Worm (Caenorhabditis elegans) whole organism, L4 larva: ENCODE measurements around the gene Y32G9A.12.
A peak's percentile ranks its signal among the peaks of the same experiment; 100 is the strongest.

Source experiments
- F10B5.3 ChIP-seq: sonication (generic microtip); optimal IDR thresholded peaks from 2 replicates; lab custom pipeline; 2016; ENCODE audit warnings: mild to moderate bottlenecking, missing genetic modification characterization, missing compliant biosample characterization
- F26F4.8 ChIP-seq: fragments of 200-800 bp; sonication (Bioruptor generic); conservative IDR thresholded peaks from 2 replicates; pipeline ENCODE4 v1.3.6; 2022; ENCODE audit warnings: missing genetic modification characterization, missing compliant biosample characterization
- F44E2.7 ChIP-seq: fragments of 200-800 bp; sonication (Bioruptor generic); IDR thresholded peaks from 2 replicates; pipeline ENCODE4 v2.1.2; 2022; ENCODE audit warnings: missing genetic modification characterization, missing compliant biosample characterization
- F49E8.2 ChIP-seq: sonication (generic microtip); optimal IDR thresholded peaks from 2 replicates; lab custom pipeline; 2016; ENCODE audit warnings: missing compliant biosample characterization, mild to moderate bottlenecking, missing genetic modification characterization, borderline replicate concordance
- T26A8.4 ChIP-seq: fragments of 200-800 bp; sonication (Bioruptor generic); IDR thresholded peaks from 2 replicates; pipeline ENCODE4 v1.3.6; 2022; ENCODE audit warnings: missing genetic modification characterization, missing compliant biosample characterization
- Y48G9A.11 ChIP-seq: fragments of 200-800 bp; sonication (Bioruptor generic); IDR thresholded peaks from 2 replicates; pipeline ENCODE4 v1.3.6; 2022; ENCODE audit warnings: missing genetic modification reagents, missing genetic modification characterization, missing compliant biosample characterization
- Y5F2A.4 ChIP-seq: fragments of 200-800 bp; sonication (Bioruptor generic); optimal IDR thresholded peaks from 2 replicates; lab custom pipeline; 2018; ENCODE audit warnings: mild to moderate bottlenecking, missing genetic modification characterization, missing compliant biosample characterization
- Y75B8A.6 ChIP-seq: fragments of 200-800 bp; sonication (Bioruptor generic); IDR thresholded peaks from 2 replicates; pipeline ENCODE4 v1.3.6; 2022; ENCODE audit warnings: missing genetic modification reagents, missing genetic modification characterization, missing compliant biosample characterization
- ZK337.2 ChIP-seq: fragments of 200-800 bp; sonication (Bioruptor generic); IDR thresholded peaks from 2 replicates; pipeline ENCODE4 v1.3.6; 2022; ENCODE audit warnings: missing genetic modification reagents, missing genetic modification characterization, missing compliant biosample characterization
- aha-1 ChIP-seq: fragments of 150-350 bp; peaks from one replicate; lab custom pipeline; 2014; ENCODE audit warnings: missing biosample characterization, missing genetic modification characterization
- aly-2 ChIP-seq: sonication (generic microtip); optimal IDR thresholded peaks from 2 replicates; lab custom pipeline; 2018; ENCODE audit warnings: missing biosample characterization, missing genetic modification characterization
- ama-1 ChIP-seq: fragments of 150-350 bp; optimal IDR thresholded peaks from 2 replicates; lab custom pipeline; 2014; ENCODE audit warnings: inconsistent platforms, mixed read lengths
- ceh-20 ChIP-seq: fragments of 200-800 bp; sonication (Bioruptor generic); IDR thresholded peaks from 2 replicates; pipeline ENCODE4 v1.3.6; 2022; ENCODE audit warnings: missing genetic modification reagents, missing genetic modification characterization, missing compliant biosample characterization
- cey-2 ChIP-seq: sonication (generic microtip); optimal IDR thresholded peaks from 3 replicates; lab custom pipeline; 2017; ENCODE audit warnings: missing genetic modification characterization, mild to moderate bottlenecking, missing compliant biosample characterization, antibody characterized with exemption, borderline replicate concordance; ENCODE audit not compliant: insufficient read depth
- ctbp-1 ChIP-seq: fragments of 200-800 bp; sonication (Bioruptor generic); IDR thresholded peaks from 2 replicates; pipeline ENCODE4 v1.3.6; 2022; ENCODE audit warnings: missing genetic modification reagents, missing genetic modification characterization, missing compliant biosample characterization
- daf-12 ChIP-seq: fragments of 150-350 bp; optimal IDR thresholded peaks from 2 replicates; lab custom pipeline; 2014; ENCODE audit warnings: missing biosample characterization, missing genetic modification reagents, missing genetic modification characterization
- dmd-8 ChIP-seq: fragments of 200-800 bp; sonication (Bioruptor generic); IDR thresholded peaks from 2 replicates; pipeline ENCODE4 v1.3.6; 2022; ENCODE audit warnings: missing genetic modification characterization, missing compliant biosample characterization
- dmd-9 ChIP-seq: fragments of 200-800 bp; sonication (Bioruptor generic); IDR thresholded peaks from 2 replicates; pipeline ENCODE4 v1.3.6; 2022; ENCODE audit warnings: missing genetic modification reagents, missing genetic modification characterization, missing compliant biosample characterization
- dpl-1 ChIP-seq: fragments of 150-350 bp; optimal IDR thresholded peaks from 2 replicates; lab custom pipeline; 2014; ENCODE audit warnings: missing biosample characterization, missing genetic modification reagents, missing genetic modification characterization
- fos-1 ChIP-seq: fragments of 150-350 bp; optimal IDR thresholded peaks from 2 replicates; lab custom pipeline; 2014; ENCODE audit warnings: missing biosample characterization, missing genetic modification characterization
- hlh-30 ChIP-seq: sonication (generic microtip); optimal IDR thresholded peaks from 2 replicates; lab custom pipeline; 2017; ENCODE audit warnings: antibody characterized with exemption, mild to moderate bottlenecking, missing genetic modification characterization, missing compliant biosample characterization; ENCODE audit not compliant: insufficient read depth
- lin-1 ChIP-seq: fragments of 200-800 bp; sonication (Bioruptor generic); IDR thresholded peaks from 2 replicates; pipeline ENCODE4 v1.3.6; 2022; ENCODE audit warnings: missing genetic modification reagents, missing genetic modification characterization, missing compliant biosample characterization
- lin-15B ChIP-seq: fragments of 150-350 bp; sonication (generic microtip); optimal IDR thresholded peaks from 3 replicates; lab custom pipeline; 2014; ENCODE audit warnings: missing biosample characterization, missing genetic modification characterization
- lin-29 ChIP-seq: fragments of 200-800 bp; sonication (Bioruptor generic); IDR thresholded peaks from 2 replicates; pipeline ENCODE4 v1.3.6; 2022; ENCODE audit warnings: missing genetic modification reagents, missing genetic modification characterization, missing compliant biosample characterization
- lin-38 ChIP-seq: fragments of 200-800 bp; sonication (Bioruptor generic); IDR thresholded peaks from 2 replicates; pipeline ENCODE4 v1.3.6; 2022; ENCODE audit warnings: missing genetic modification reagents, missing genetic modification characterization, missing compliant biosample characterization
- madf-9 ChIP-seq: fragments of 200-800 bp; sonication (Bioruptor generic); conservative IDR thresholded peaks from 2 replicates; pipeline ENCODE4 v1.3.6; 2022; ENCODE audit warnings: missing genetic modification reagents, missing genetic modification characterization, missing compliant biosample characterization
- mes-2 ChIP-seq: sonication (generic microtip); optimal IDR thresholded peaks from 2 replicates; lab custom pipeline; 2016; ENCODE audit warnings: missing genotype, mild to moderate bottlenecking, missing genetic modification characterization, missing compliant biosample characterization; ENCODE audit not compliant: poor library complexity, severe bottlenecking
- nhr-10 ChIP-seq: fragments of 150-350 bp; optimal IDR thresholded peaks from 2 replicates; lab custom pipeline; 2014; ENCODE audit warnings: missing biosample characterization, missing genetic modification characterization
- nhr-237 ChIP-seq: sonication (generic microtip); optimal IDR thresholded peaks from 2 replicates; lab custom pipeline; 2017; ENCODE audit warnings: missing biosample characterization, missing genetic modification characterization
- nhr-25 ChIP-seq: sonication (generic microtip); optimal IDR thresholded peaks from 2 replicates; lab custom pipeline; 2017; ENCODE audit warnings: missing genetic modification characterization, mild to moderate bottlenecking, missing compliant biosample characterization, antibody characterized with exemption, moderate library complexity, borderline replicate concordance; ENCODE audit not compliant: insufficient read depth
- nhr-42 ChIP-seq: fragments of 200-800 bp; sonication (Bioruptor generic); IDR thresholded peaks from 2 replicates; pipeline ENCODE4 v1.3.6; 2022; ENCODE audit warnings: missing genetic modification characterization, missing compliant biosample characterization
- nhr-48 ChIP-seq: sonication (generic microtip); optimal IDR thresholded peaks from 2 replicates; lab custom pipeline; 2016; ENCODE audit warnings: mild to moderate bottlenecking, missing genetic modification characterization, missing compliant biosample characterization
- nhr-77 ChIP-seq: fragments of 150-350 bp; optimal IDR thresholded peaks from 2 replicates; lab custom pipeline; 2014; ENCODE audit warnings: missing biosample characterization, missing genetic modification characterization
- pha-4 ChIP-seq, 2 experiments: fragments of 150-350 bp in 1 of 2; fragments of 200-800 bp in 1 of 2; sonication (Bioruptor generic) in 1 of 2; IDR thresholded peaks in 1 of 2; optimal IDR thresholded peaks in 1 of 2; 2 replicates each; pipeline versions ENCODE4 v1.3.6 to Lab custom; 2014 to 2022; ENCODE audit warnings: missing genetic modification characterization in 2 of 2, missing genetic modification reagents in 2 of 2, missing biosample characterization in 1 of 2, missing compliant biosample characterization in 1 of 2
- pqm-1 ChIP-seq: sonication (generic microtip); optimal IDR thresholded peaks from 2 replicates; lab custom pipeline; 2017; ENCODE audit warnings: missing biosample characterization, missing genetic modification characterization
- skn-1 ChIP-seq: fragments of 150-350 bp; optimal IDR thresholded peaks from 2 replicates; lab custom pipeline; 2014; ENCODE audit warnings: missing biosample characterization, missing genetic modification characterization
- spr-1 ChIP-seq: sonication (generic microtip); optimal IDR thresholded peaks from 2 replicates; lab custom pipeline; 2016; ENCODE audit warnings: mild to moderate bottlenecking, missing genetic modification characterization, missing compliant biosample characterization
- spr-3 ChIP-seq: fragments of 200-800 bp; sonication (Bioruptor generic); optimal IDR thresholded peaks from 2 replicates; lab custom pipeline; 2018; ENCODE audit warnings: mild to moderate bottlenecking, missing genetic modification characterization, missing compliant biosample characterization
- tra-1 ChIP-seq: fragments of 200-800 bp; sonication (Bioruptor generic); IDR thresholded peaks from 2 replicates; pipeline ENCODE4 v1.3.6; 2022; ENCODE audit warnings: missing genetic modification reagents, missing genetic modification characterization, missing compliant biosample characterization
- unc-130 ChIP-seq: sonication (generic microtip); optimal IDR thresholded peaks from 2 replicates; lab custom pipeline; 2016; ENCODE audit warnings: missing genetic modification reagents, missing genetic modification characterization, missing compliant biosample characterization
- vab-7 ChIP-seq: fragments of 200-800 bp; sonication (Bioruptor generic); IDR thresholded peaks from 2 replicates; pipeline ENCODE4 v1.3.6; 2022; ENCODE audit warnings: missing genetic modification reagents, missing genetic modification characterization, missing compliant biosample characterization
- zfp-3 ChIP-seq: fragments of 200-800 bp; sonication (Bioruptor generic); conservative IDR thresholded peaks from 2 replicates; pipeline ENCODE4 v1.3.6; 2022; ENCODE audit warnings: missing genetic modification reagents, missing genetic modification characterization, missing compliant biosample characterization
- zip-11 ChIP-seq: fragments of 200-800 bp; sonication (Bioruptor generic); IDR thresholded peaks from 2 replicates; pipeline ENCODE4 v1.3.6; 2022; ENCODE audit warnings: missing genetic modification characterization, missing compliant biosample characterization
- zip-2 ChIP-seq: fragments of 150-350 bp; optimal IDR thresholded peaks from 2 replicates; lab custom pipeline; 2014; ENCODE audit warnings: missing biosample characterization, missing genetic modification characterization
- ztf-11 ChIP-seq: fragments of 150-350 bp; optimal IDR thresholded peaks from 2 replicates; lab custom pipeline; 2014; ENCODE audit warnings: missing biosample characterization, missing genetic modification characterization

The Y32G9A.12 gene

DNA sequence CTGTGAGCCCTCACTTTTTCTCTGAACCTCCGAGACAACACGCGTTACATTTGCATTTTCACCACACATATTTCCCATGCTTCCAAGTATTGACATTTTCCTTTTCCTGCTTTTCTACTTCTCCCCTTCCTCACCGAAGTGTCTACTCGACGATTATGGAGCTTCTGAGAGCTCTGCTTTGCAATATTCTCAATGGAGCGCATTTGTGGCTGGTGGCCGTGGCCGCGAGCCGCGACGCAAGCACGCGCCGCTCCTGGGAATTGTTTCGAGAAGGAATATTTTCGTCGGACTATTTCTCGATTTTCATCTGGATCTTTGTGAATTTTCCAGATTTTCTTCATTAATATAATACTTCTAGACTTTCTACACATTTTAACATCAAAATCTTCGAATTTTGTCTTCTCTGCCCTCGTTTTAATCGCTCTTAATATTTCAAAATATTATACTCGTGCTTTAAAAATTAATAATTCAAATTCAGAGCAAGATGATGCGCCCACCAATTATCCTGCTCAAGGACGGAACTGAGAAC is 48.2 kb downstream of the Y32G9A.12 start, which contains the start of the genes T10B5.4 and cct-7 (continued):
- TF ChIP-seq nhr-48 (tag; lab: Kevin White, UChicago) (peak; percentile 25), lin-15B (tag; lab: Kevin White, UChicago) (peak; percentile 25), tra-1 (peak; percentile 65), pqm-1 (tag; lab: Kevin White, UChicago) (peak; percentile 36), aha-1 (tag; lab: Kevin White, UChicago) (peak; percentile 98), T26A8.4 (GFP tag; lab: Robert Waterston, UW) (no peak), hlh-30 (tag; lab: Kevin White, UChicago) (peak; percentile 91), F10B5.3 (tag; lab: Kevin White, UChicago) (no peak)

DNA sequence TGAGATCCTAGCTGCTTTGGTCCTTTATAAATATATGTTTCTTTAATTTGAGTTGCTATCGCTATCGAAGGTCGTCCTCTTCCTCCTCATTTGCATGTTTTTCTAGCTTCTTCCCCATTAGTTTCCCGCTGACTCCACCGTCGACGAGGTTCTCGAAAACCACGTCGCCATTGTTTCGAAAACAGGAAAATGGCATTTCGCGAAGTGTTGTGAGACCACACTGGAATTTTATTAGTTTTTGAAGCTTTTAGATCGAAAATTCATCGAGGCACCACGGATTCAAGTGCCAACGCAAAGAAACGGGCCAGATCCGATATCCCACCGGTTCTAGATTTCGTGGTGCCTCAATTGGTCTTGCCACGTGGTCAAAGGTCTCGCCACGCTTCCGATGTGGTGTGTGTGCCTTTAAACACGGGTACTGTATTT is 49.5 kb downstream of the Y32G9A.12 start:
- TF ChIP-seq lin-38 (peak; percentile 67), F49E8.2 (tag; lab: Kevin White, UChicago) (peak; percentile 7), lin-1 (GFP tag; lab: Robert Waterston, UW) (no peak), ZK337.2 (GFP tag; lab: Robert Waterston, UW) (no peak), dpl-1 (peak; percentile 14), Y75B8A.6 (GFP tag; lab: Robert Waterston, UW) (no peak), F44E2.7 (0 out of 2 replicates have a peak, but pooled peaks have one; percentile 22), ztf-11 (tag; lab: Kevin White, UChicago) (no peak), nhr-10 (tag; lab: Kevin White, UChicago) (no peak), zip-11 (GFP tag; lab: Robert Waterston, UW) (no peak), lin-29 (no peak), ama-1 (no peak), skn-1 (no peak), zip-2 (tag; lab: Kevin White, UChicago) (no peak), ceh-20 (GFP tag; lab: Robert Waterston, UW) (no peak), mes-2 (tag; lab: Kevin White, UChicago) (peak; percentile 18), unc-130 (GFP tag; lab: Kevin White, UChicago) (peak; percentile 54), dmd-9 (GFP tag; lab: Robert Waterston, UW) (no peak), madf-9 (GFP tag; lab: Robert Waterston, UW) (no peak), cey-2 (tag; lab: Kevin White, UChicago) (no peak), nhr-42 (GFP tag; lab: Robert Waterston, UW) (no peak), dmd-8 (0 out of 2 replicates have a peak, but pooled peaks have one; percentile 23), spr-3 (GFP tag; lab: Kevin White, UChicago) (no peak), Y48G9A.11 (GFP tag; lab: Robert Waterston, UW) (peak; percentile 41; the same call in 1 of the 2 replicates)

DNA sequence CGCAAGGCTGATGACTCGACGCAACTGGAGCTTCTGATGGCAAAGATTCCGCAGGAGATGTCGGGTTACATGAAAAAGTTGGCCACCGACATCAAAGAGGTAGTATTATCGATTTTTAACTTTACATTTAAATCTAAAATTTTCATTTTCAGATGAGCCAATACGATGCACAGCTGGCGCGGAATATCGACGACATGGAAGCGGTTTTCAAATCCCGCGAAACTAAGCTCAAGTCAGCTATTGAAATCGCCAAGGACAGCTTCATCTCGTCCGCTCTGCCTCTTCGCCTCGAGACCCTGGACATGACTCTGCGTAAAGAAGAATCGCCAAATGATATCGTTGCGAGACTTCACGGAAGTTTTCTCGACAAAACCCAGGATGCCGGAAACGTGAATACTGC is 50.3 kb downstream of the Y32G9A.12 start, which contains the start of gene T10B5.3:
T10B5.3 (minus strand) TSS at position 101 of the 400 bp plus-strand sequence.
- TF ChIP-seq nhr-237 (tag; lab: Kevin White, UChicago) (no peak), daf-12 (no peak), vab-7 (GFP tag; lab: Robert Waterston, UW) (no peak), unc-130 (GFP tag; lab: Kevin White, UChicago) (no peak), pha-4 (GFP tag; IDR thresholded peaks at IDR 0.05; lab: Robert Waterston, UW) (no peak), pha-4 (tag; optimal IDR thresholded peaks at IDR 0.05; lab: Kevin White, UChicago) (no peak), nhr-10 (tag; lab: Kevin White, UChicago) (no peak), aly-2 (tag; lab: Kevin White, UChicago) (no peak), Y5F2A.4 (no peak), spr-3 (GFP tag; lab: Kevin White, UChicago) (no peak), fos-1 (no peak), nhr-77 (tag; lab: Kevin White, UChicago) (no peak), ceh-20 (GFP tag; lab: Robert Waterston, UW) (no peak), ZK337.2 (GFP tag; lab: Robert Waterston, UW) (no peak), nhr-25 (no peak), nhr-48 (tag; lab: Kevin White, UChicago) (no peak), spr-1 (tag; lab: Kevin White, UChicago) (no peak), F26F4.8 (no peak), zfp-3 (GFP tag; lab: Robert Waterston, UW) (no peak), cey-2 (tag; lab: Kevin White, UChicago) (no peak), ctbp-1 (GFP tag; lab: Robert Waterston, UW) (no peak)
